Worm (Caenorhabditis elegans): Measurements from ENCODE around the gene F54C9.3.

- TF ChIP-seq elt-1 (tag; optimal IDR thresholded peaks at IDR 0.05), result no peak
- no peak for TF ChIP-seq mdl-1 (tag; optimal IDR thresholded peaks at IDR 0.05)
- TF ChIP-seq unc-62 (GFP tag; optimal IDR thresholded peaks at IDR 0.05), result no peak
- no peak for TF ChIP-seq R02D3.7 (tag; optimal IDR thresholded peaks at IDR 0.05)
- TF ChIP-seq nhr-11 (tag; optimal IDR thresholded peaks at IDR 0.05), result no peak
- no peak for TF ChIP-seq nhr-67 (tag; optimal IDR thresholded peaks at IDR 0.05)
- no peak for TF ChIP-seq mml-1 (tag; optimal IDR thresholded peaks at IDR 0.05)
- no peak for TF ChIP-seq aly-2 (tag; optimal IDR thresholded peaks at IDR 0.05)
- no peak for TF ChIP-seq ama-1 (optimal IDR thresholded peaks at IDR 0.05)
- TF ChIP-seq skn-1 (tag; optimal IDR thresholded peaks at IDR 0.05), result no peak
These were observed 37.4 kb downstream of the F54C9.3 start for ce11 chrII:8529176-8529698.
